Fruit fly (Drosophila melanogaster) whole organism, pupa: ENCODE results near the gene CG11151.

Experiments
- CG10348 ChIP-seq: fragments of 200-800 bp; sonication (Bioruptor generic); IDR thresholded peaks from 2 replicates; pipeline ENCODE4 v1.3.6; 2022; ENCODE audit warnings: missing biosample characterization, missing genetic modification characterization
- CG12605 ChIP-seq: fragments of 200-800 bp; sonication (Bioruptor generic); IDR thresholded peaks from 2 replicates; pipeline ENCODE4 v1.3.6; 2022; ENCODE audit warnings: missing biosample characterization, missing genetic modification characterization
- CG13204 ChIP-seq: fragments of 200-800 bp; sonication (Bioruptor generic); optimal IDR thresholded peaks from 2 replicates; lab custom pipeline; 2018; ENCODE audit warnings: missing biosample characterization, mild to moderate bottlenecking, missing genetic modification characterization, moderate library complexity
- CG14655 ChIP-seq: fragments of 200-800 bp; sonication (Bioruptor generic); optimal IDR thresholded peaks from 3 replicates; lab custom pipeline; 2017; ENCODE audit warnings: mild to moderate bottlenecking, missing biosample characterization, missing genetic modification reagents, missing genetic modification characterization
- CG15710 ChIP-seq: fragments of 200-800 bp; sonication (Bioruptor generic); optimal IDR thresholded peaks from 2 replicates; lab custom pipeline; 2018; ENCODE audit warnings: missing biosample characterization, mild to moderate bottlenecking, missing genetic modification characterization, moderate library complexity
- CG17806 ChIP-seq: fragments of 200-800 bp; sonication (Bioruptor generic); optimal IDR thresholded peaks from 2 replicates; lab custom pipeline; 2018; ENCODE audit warnings: missing biosample characterization, mild to moderate bottlenecking, missing genetic modification characterization, moderate library complexity
- CG32121 ChIP-seq: fragments of 200-800 bp; sonication (Bioruptor generic); IDR thresholded peaks from 2 replicates; pipeline ENCODE4 v1.3.6; 2022; ENCODE audit warnings: missing biosample characterization, missing genetic modification characterization
- CG34367 ChIP-seq: fragments of 200-800 bp; sonication (Bioruptor generic); optimal IDR thresholded peaks from 2 replicates; lab custom pipeline; 2018; ENCODE audit warnings: missing biosample characterization, mild to moderate bottlenecking, missing genetic modification characterization
- CG4496 ChIP-seq: fragments of 200-800 bp; sonication (Bioruptor generic); IDR thresholded peaks from 3 replicates; pipeline ENCODE4 v1.3.6; 2022; ENCODE audit warnings: missing biosample characterization, missing genetic modification characterization
- CG8159 ChIP-seq: fragments of 200-800 bp; sonication (Bioruptor generic); optimal IDR thresholded peaks from 3 replicates; lab custom pipeline; 2018; ENCODE audit warnings: missing biosample characterization, mild to moderate bottlenecking, missing genetic modification characterization, moderate library complexity
- CG8301 ChIP-seq: fragments of 200-800 bp; sonication (Bioruptor generic); optimal IDR thresholded peaks from 2 replicates; lab custom pipeline; 2018; ENCODE audit warnings: missing biosample characterization, mild to moderate bottlenecking, missing genetic modification characterization
- CG9948 ChIP-seq: fragments of 200-800 bp; sonication (Bioruptor generic); optimal IDR thresholded peaks from 2 replicates; lab custom pipeline; 2018; ENCODE audit warnings: missing biosample characterization, mild to moderate bottlenecking, missing genetic modification characterization, moderate library complexity
- D1 ChIP-seq: fragments of 200-800 bp; sonication (Bioruptor generic); optimal IDR thresholded peaks from 2 replicates; lab custom pipeline; 2018; ENCODE audit warnings: missing biosample characterization, mild to moderate bottlenecking, missing genetic modification characterization, moderate library complexity
- EcR ChIP-seq: fragments of 200-800 bp; sonication (Bioruptor generic); optimal IDR thresholded peaks from 3 replicates; lab custom pipeline; 2019; ENCODE audit warnings: missing biosample characterization, missing genetic modification characterization, mild to moderate bottlenecking, moderate library complexity, missing genetic modification reagents
- Ets98B ChIP-seq: fragments of 200-800 bp; sonication (Bioruptor generic); IDR thresholded peaks from 2 replicates; pipeline ENCODE4 v1.3.6; 2022; ENCODE audit warnings: missing biosample characterization, missing genetic modification characterization
- Pif1A ChIP-seq: fragments of 200-800 bp; sonication (Bioruptor generic); optimal IDR thresholded peaks from 3 replicates; lab custom pipeline; 2016; ENCODE audit warnings: missing biosample characterization, missing genetic modification characterization
- Pif1B ChIP-seq: fragments of 200-800 bp; sonication (Bioruptor generic); optimal IDR thresholded peaks from 3 replicates; lab custom pipeline; 2016; ENCODE audit warnings: missing biosample characterization, missing genetic modification characterization
- Snoo ChIP-seq: fragments of 200-800 bp; sonication (Bioruptor generic); optimal IDR thresholded peaks from 3 replicates; lab custom pipeline; 2017; ENCODE audit warnings: missing biosample characterization, mild to moderate bottlenecking, missing genetic modification characterization, inconsistent platforms
- fd96Ca ChIP-seq: fragments of 200-800 bp; sonication (Bioruptor generic); IDR thresholded peaks from 3 replicates; pipeline ENCODE4 v1.3.6; 2022; ENCODE audit warnings: missing biosample characterization, missing genetic modification characterization
- gl ChIP-seq: fragments of 200-800 bp; sonication (Bioruptor generic); optimal IDR thresholded peaks from 2 replicates; lab custom pipeline; 2018; ENCODE audit warnings: missing biosample characterization, mild to moderate bottlenecking, missing genetic modification characterization
- rn ChIP-seq: fragments of 200-800 bp; sonication (Bioruptor generic); IDR thresholded peaks from 2 replicates; pipeline ENCODE4 v1.3.6; 2022; ENCODE audit warnings: missing biosample characterization, missing genetic modification characterization

CG11151 gene

DNA sequence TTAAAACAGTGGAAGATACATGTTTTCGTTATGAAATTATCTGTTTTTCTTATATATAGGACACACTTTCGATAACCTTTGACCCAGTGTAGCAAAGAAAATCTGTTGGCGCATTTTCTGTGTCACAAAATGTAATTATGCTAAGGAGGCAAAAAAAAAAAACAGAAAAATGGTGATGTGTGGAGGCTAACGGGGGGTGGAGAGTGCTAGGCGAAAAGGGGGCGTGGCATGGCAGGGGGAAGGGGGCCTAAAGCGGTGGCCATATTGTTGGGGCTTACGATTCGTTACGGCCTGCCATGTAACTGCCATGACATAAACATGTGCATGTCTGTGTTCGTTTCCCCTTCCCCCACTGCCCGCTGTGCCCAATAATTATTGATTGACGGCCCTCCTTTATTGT is 25.7 kb downstream of the CG11151 start:
- TF ChIP-seq gl (tag; lab: Kevin White, UChicago) (no peak), CG15710 (tag; lab: Kevin White, UChicago) (no peak), CG4496 (no peak), CG8301 (tag; lab: Kevin White, UChicago) (no peak), CG8159 (tag; lab: Kevin White, UChicago) (no peak), CG9948 (no peak), D1 (tag; lab: Kevin White, UChicago) (no peak), fd96Ca (GFP tag; lab: Robert Waterston, UW) (no peak), CG13204 (GFP tag; lab: Kevin White, UChicago) (no peak), Snoo (tag; lab: Kevin White, UChicago) (no peak), CG17806 (tag; lab: Kevin White, UChicago) (no peak), CG12605 (GFP tag; lab: Robert Waterston, UW) (no peak), Pif1B (GFP tag; lab: Kevin White, UChicago) (no peak), CG34367 (no peak)

DNA sequence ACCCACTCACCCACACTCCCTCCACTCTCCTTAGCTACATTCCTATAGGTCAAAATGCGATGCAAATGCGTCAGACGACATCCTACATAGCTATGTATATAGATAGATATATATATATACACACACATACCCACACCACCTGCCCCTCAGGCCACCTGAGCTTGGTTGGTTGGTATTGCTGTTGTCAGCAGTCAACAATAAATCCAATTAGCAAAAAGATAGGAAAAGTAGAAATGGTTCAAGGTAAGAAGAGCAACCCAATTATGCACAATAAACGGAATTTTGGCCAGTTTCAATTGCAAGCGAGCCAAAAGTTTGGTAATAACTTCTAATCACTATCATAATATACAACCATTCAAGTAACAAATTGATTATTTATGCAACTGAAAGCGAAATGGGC is 27.0 kb downstream of the CG11151 start:
- TF ChIP-seq CG10348 (GFP tag; lab: Robert Waterston, UW) (no peak), gl (tag; lab: Kevin White, UChicago) (no peak), CG12605 (GFP tag; lab: Robert Waterston, UW) (no peak), rn (no peak), CG8301 (tag; lab: Kevin White, UChicago) (no peak), CG15710 (tag; lab: Kevin White, UChicago) (no peak), Ets98B (GFP tag; lab: Robert Waterston, UW) (no peak), Snoo (tag; lab: Kevin White, UChicago) (no peak)

DNA sequence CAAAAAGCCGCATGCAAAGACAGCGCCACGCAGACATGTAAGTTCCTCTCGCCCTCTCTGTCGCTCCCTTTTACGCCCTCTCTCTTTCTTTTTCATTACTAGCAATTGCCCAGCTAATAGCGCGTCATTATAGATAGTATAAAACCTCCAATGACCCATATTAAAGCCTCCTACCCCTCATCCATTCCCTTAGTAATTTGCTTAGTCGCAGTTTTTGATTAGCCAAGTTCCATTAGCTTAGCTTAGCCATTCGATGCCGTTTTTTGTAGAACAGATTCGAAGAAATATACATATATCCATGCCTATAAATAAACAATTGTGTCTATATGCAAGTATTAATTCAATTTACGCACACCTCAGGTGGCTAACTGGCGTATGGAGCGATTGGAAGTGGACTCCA is 31.2 kb downstream of the CG11151 start:
- TF ChIP-seq Ets98B (GFP tag; lab: Robert Waterston, UW) (no peak), CG10348 (GFP tag; lab: Robert Waterston, UW) (no peak), CG12605 (GFP tag; lab: Robert Waterston, UW) (no peak)

DNA sequence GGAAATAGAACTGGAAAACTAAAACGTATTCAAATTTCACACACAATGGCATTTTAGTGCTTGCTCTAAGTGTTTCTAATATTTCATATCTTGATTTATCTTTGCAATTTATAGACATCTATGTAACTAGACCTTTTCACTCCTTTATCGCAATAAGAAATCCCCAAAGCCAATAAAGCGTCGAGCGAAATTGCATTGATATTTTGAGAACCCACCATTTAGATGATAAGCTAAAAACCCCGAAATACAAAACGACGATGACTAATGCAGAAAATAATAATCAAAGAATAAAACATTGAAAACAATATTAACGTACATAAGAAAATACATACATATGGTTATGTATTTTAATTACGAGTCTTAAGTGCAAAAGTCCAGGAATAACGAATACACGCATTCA is 39.0 kb downstream of the CG11151 start:
- no peak for TF ChIP-seq D1 (tag; lab: Kevin White, UChicago)
- no peak for TF ChIP-seq fd96Ca (GFP tag; lab: Robert Waterston, UW)
- no peak for TF ChIP-seq gl (tag; lab: Kevin White, UChicago)

DNA sequence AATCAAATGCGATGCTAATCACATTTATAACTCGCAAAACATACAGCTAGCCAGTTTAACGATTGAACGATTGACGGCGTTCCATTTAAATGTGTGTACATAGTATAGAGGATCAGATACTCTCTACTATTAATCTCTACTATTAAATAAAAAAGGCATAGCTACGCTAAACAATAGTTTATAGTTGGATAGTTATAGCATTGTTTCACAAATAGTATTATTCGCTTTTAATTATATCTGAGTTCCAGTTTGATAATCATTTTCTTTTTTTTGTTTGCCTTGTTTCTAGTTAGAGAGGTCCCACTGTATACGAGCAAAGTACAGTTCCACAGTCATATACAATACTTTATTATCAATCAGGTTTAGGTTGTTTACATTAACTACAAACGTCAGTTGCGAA is 40.2 kb downstream of the CG11151 start:
- no peak for TF ChIP-seq CG34367
- no peak for TF ChIP-seq CG8159 (tag; lab: Kevin White, UChicago)
- TF ChIP-seq CG32121, result peak; percentile 65
- no peak for TF ChIP-seq CG9948
- 0 out of 2 replicates have a peak, but pooled peaks have one; percentile 41 for TF ChIP-seq CG12605 (GFP tag; lab: Robert Waterston, UW)
- no peak for TF ChIP-seq EcR (GFP tag; lab: Kevin White, UChicago)
- no peak for TF ChIP-seq rn
- peak; percentile 55; the same call in 1 of the 3 replicates for TF ChIP-seq CG4496
- peak; percentile 33; the same call in 1 of the 2 replicates for TF ChIP-seq Ets98B (GFP tag; lab: Robert Waterston, UW)
- peak; percentile 4 for TF ChIP-seq gl (tag; lab: Kevin White, UChicago)
- TF ChIP-seq Pif1B (GFP tag; lab: Kevin White, UChicago), result no peak
- no peak for TF ChIP-seq Pif1A (GFP tag; lab: Kevin White, UChicago)
- TF ChIP-seq Snoo (tag; lab: Kevin White, UChicago), result no peak

DNA sequence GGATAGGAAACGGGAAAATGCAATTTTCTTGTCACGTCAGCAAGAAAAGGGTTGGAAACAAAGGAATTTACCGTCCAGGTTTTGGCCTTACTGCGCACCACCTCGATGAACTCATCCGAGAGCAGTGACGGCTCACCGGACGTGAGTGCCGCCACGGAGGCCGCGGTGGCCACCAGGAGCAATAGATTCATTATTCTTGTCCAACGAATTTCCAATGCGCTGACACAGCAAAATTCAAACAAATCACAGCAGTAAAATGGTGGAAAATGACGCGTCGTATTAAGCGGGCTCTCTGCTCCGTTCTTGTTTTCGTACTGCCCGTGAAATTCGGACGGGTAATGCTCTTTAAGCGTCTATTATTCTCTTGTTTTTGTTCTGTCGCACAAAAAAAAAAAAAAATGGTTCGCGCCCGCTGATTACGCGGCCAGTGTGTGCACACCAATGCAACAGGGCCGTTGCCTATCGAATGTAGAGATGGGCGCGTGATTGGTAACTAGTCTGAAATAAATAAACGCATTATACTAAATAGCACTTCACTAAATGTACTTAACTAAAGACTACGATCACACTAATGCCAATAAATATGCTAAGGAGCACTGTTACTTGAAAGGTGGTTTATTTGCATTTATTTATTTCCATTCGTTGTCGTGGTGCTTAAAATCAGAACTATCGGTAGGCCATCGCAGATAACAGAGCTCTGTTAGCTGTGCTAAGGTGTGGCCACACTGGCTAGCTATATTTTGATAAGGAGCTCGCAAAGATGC is 42.4 kb downstream of the CG11151 start, which contains the start of the genes CtsB and amrt:
Gene CtsB (minus strand): TSS at position 432 of the 764 bp plus-strand sequence.
Gene amrt (plus strand): TSS at position 721 of the 764 bp plus-strand sequence.
- TF ChIP-seq EcR (GFP tag; lab: Kevin White, UChicago) (peak; percentile 15), CG34367 (peak; percentile 49), CG8159 (tag; lab: Kevin White, UChicago) (peak; percentile 63), Pif1A (GFP tag; lab: Kevin White, UChicago) (peak; percentile 57), CG4496 (peak; percentile 86), Pif1B (GFP tag; lab: Kevin White, UChicago) (peak; percentile 25), CG8301 (tag; lab: Kevin White, UChicago) (peak; percentile 43), rn (peak; percentile 55; the same call in 1 of the 2 replicates), fd96Ca (GFP tag; lab: Robert Waterston, UW) (no peak; the same call in 2 of the 3 replicates), D1 (tag; lab: Kevin White, UChicago) (no peak), CG12605 (GFP tag; lab: Robert Waterston, UW) (peak; percentile 80), CG17806 (tag; lab: Kevin White, UChicago) (peak; percentile 35), CG9948 (peak; percentile 27), CG10348 (GFP tag; lab: Robert Waterston, UW) (no peak), Ets98B (GFP tag; lab: Robert Waterston, UW) (peak; percentile 44; the same call in 1 of the 2 replicates), CG32121 (peak; percentile 31; the same call in 1 of the 2 replicates), CG13204 (GFP tag; lab: Kevin White, UChicago) (no peak), CG14655 (peak; percentile 71), CG15710 (tag; lab: Kevin White, UChicago) (peak; percentile 66), gl (tag; lab: Kevin White, UChicago) (peak; percentile 64), Snoo (tag; lab: Kevin White, UChicago) (peak; percentile 64)
- TF ChIP-seq, all 21 proteins: peak for 17
